Fruit fly (Drosophila melanogaster): Measurements from ENCODE around the gene Actn3.

- no peak for TF ChIP-seq CG8478 (optimal IDR thresholded peaks at IDR 0.05)
- TF ChIP-seq CTCF (optimal IDR thresholded peaks at IDR 0.05) = no peak
Measured at dm6 chr3R:17020956-17021355, 43.4 kb upstream of the Actn3 start, which contains the start of gene Adsl.

All from S2 (cell line).